Worm (Caenorhabditis elegans) whole organism, L3 larva: ENCODE data around the gene fcmt-1.

Experiments used
- ceh-9 ChIP-seq: sonication (generic microtip); optimal IDR thresholded peaks from 2 replicates; lab custom pipeline; 2018; ENCODE audit warnings: missing biosample characterization, missing genetic modification characterization
- daf-12 ChIP-seq: fragments of 150-350 bp; optimal IDR thresholded peaks from 2 replicates; lab custom pipeline; 2014; ENCODE audit warnings: missing biosample characterization, missing genetic modification reagents, missing genetic modification characterization
- elt-2 ChIP-seq: sonication (generic microtip); optimal IDR thresholded peaks from 2 replicates; lab custom pipeline; 2016; ENCODE audit warnings: missing genetic modification reagents, mild to moderate bottlenecking, missing genetic modification characterization, missing compliant biosample characterization
- fkh-10 ChIP-seq: sonication (generic microtip); optimal IDR thresholded peaks from 2 replicates; lab custom pipeline; 2017; ENCODE audit warnings: missing biosample characterization, missing genetic modification reagents, missing genetic modification characterization
- fkh-2 ChIP-seq: fragments of 150-350 bp; optimal IDR thresholded peaks from 2 replicates; lab custom pipeline; 2014; ENCODE audit warnings: missing biosample characterization, missing genetic modification reagents, missing genetic modification characterization
- hmg-11 ChIP-seq: sonication (generic microtip); optimal IDR thresholded peaks from 2 replicates; lab custom pipeline; 2016; ENCODE audit warnings: missing genetic modification characterization, missing compliant biosample characterization
- lin-15B ChIP-seq: fragments of 150-350 bp; optimal IDR thresholded peaks from 2 replicates; lab custom pipeline; 2014; ENCODE audit warnings: missing biosample characterization, missing genetic modification characterization
- mdl-1 ChIP-seq: fragments of 150-350 bp; optimal IDR thresholded peaks from 2 replicates; lab custom pipeline; 2014; ENCODE audit warnings: missing biosample characterization, missing genetic modification characterization
- nhr-11 ChIP-seq: fragments of 150-350 bp; optimal IDR thresholded peaks from 2 replicates; lab custom pipeline; 2014; ENCODE audit warnings: missing biosample characterization, missing genetic modification characterization
- nhr-76 ChIP-seq: fragments of 150-350 bp; sonication (generic microtip); optimal IDR thresholded peaks from 5 replicates; lab custom pipeline; 2014; ENCODE audit warnings: missing biosample characterization, missing genetic modification characterization
- sea-2 ChIP-seq: fragments of 150-350 bp; sonication (generic microtip); optimal IDR thresholded peaks from 4 replicates; lab custom pipeline; 2014; ENCODE audit warnings: missing biosample characterization, missing genetic modification reagents, missing genetic modification characterization
- skn-1 ChIP-seq: fragments of 150-350 bp; optimal IDR thresholded peaks from 2 replicates; lab custom pipeline; 2014; ENCODE audit warnings: missing biosample characterization, missing genetic modification characterization
- snpc-4 ChIP-seq: fragments of 150-350 bp; optimal IDR thresholded peaks from 2 replicates; lab custom pipeline; 2014; ENCODE audit warnings: missing biosample characterization, missing genetic modification characterization

DNA sequence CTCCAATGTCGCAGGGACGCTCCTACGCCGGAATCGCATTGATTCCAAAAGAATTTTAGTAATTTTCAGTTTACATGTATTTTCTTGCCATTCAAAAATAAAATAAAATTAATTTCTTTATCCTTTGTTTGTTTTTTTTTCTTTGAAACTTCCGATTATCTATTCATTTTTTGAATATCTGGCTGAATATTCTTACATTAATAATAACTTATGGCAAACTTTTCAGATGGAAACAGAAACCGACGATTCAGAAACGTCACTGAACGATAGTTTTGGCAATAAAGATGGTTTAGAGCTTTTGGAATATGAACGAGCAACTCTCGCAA is 13.5 kb downstream of the fcmt-1 start, which contains the start of gene xpf-1:
- TF ChIP-seq hmg-11 (tag; lab: Kevin White, UChicago) (no peak), snpc-4 (tag; lab: Kevin White, UChicago) (no peak), nhr-11 (no peak), fkh-10 (GFP tag; lab: Kevin White, UChicago) (no peak), daf-12 (no peak), fkh-2 (tag; lab: Kevin White, UChicago) (no peak), nhr-76 (tag; lab: Kevin White, UChicago) (no peak), mdl-1 (tag; lab: Kevin White, UChicago) (no peak), skn-1 (tag; lab: Kevin White, UChicago) (no peak), elt-2 (tag; lab: Kevin White, UChicago) (no peak), sea-2 (GFP tag; lab: Kevin White, UChicago) (no peak), lin-15B (tag; lab: Kevin White, UChicago) (no peak), ceh-9 (tag; lab: Kevin White, UChicago) (no peak)
